Worm (Caenorhabditis elegans) whole organism, L2 larva: ENCODE data around the gene B0281.5.

Experiments
- ZK546.5 ChIP-seq: sonication (generic microtip); optimal IDR thresholded peaks from 2 replicates; lab custom pipeline; 2017; ENCODE audit warnings: missing biosample characterization, missing genetic modification characterization
- ama-1 ChIP-seq: fragments of 150-350 bp; optimal IDR thresholded peaks from 2 replicates; lab custom pipeline; 2018; ENCODE audit warnings: inconsistent platforms
- elt-3 ChIP-seq: sonication (generic microtip); optimal IDR thresholded peaks from 2 replicates; lab custom pipeline; 2017; ENCODE audit warnings: missing biosample characterization, missing genetic modification characterization
- skn-1 ChIP-seq: sonication (generic microtip); optimal IDR thresholded peaks from 2 replicates; lab custom pipeline; 2017; ENCODE audit warnings: missing biosample characterization, missing genetic modification characterization
- unc-39 ChIP-seq: fragments of 150-350 bp; optimal IDR thresholded peaks from 2 replicates; lab custom pipeline; 2014; ENCODE audit warnings: missing biosample characterization, missing genetic modification characterization

DNA sequence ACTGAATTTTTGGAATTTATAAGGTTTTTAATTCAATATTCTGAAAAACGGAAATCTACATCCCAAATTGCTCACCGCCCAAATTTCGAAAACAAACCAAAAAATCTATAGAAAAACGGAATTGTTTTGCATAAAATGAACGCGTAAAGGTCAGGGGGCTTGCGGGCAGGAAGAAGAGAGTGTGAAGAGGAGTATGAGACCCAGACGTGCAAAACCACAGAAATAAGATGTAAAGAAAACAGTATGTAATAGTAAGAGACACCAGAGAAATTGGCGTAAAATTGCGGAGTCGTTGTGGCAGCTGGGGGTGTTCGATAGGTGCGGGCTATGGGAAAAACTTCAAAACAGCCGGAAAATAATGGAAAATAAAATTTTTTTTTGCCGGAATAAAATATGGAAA, 40.2 kb upstream of the B0281.5 start:
- TF ChIP-seq unc-39 (tag; lab: Kevin White, UChicago) (no peak), elt-3 (no peak), skn-1 (tag; lab: Kevin White, UChicago) (no peak), ZK546.5 (tag; lab: Kevin White, UChicago) (no peak), ama-1 (lab: Kevin White, UChicago) (no peak)
